Worm (Caenorhabditis elegans): ENCODE results near the gene Y17D7B.2.

DNA sequence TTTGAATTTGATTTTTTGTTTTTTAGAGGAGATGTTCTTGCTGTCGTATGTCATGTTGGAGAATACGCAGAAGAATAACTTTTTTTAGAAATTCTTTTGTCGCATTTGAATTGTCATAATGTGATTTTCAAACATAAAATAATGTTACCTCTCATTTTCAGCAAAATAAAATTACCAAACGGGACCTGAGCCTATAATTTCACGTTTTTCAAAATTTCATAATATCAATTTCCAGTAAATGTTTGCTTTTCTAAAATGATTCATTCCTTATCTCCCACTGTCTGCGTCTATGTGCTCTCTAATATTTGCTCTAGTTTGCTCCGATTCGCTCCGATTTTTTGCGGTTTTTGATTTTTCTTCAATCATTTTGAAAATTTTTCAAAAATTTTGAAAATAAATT is 3.1 kb downstream of the Y17D7B.2 start, which contains the start of gene nhr-231:
- TF ChIP-seq tbx-11 (GFP tag; IDR thresholded peaks at IDR 0.05), result no peak
- TF ChIP-seq aly-1 (tag; optimal IDR thresholded peaks at IDR 0.05), result no peak
- TF ChIP-seq B0310.2 (tag; optimal IDR thresholded peaks at IDR 0.05), result no peak
- TF ChIP-seq ama-1 (optimal IDR thresholded peaks at IDR 0.05), result no peak

Data from whole organism, early embryonic.